Worm (Caenorhabditis elegans): ENCODE measurements around the gene F26F4.9.
A peak's percentile ranks its signal among the peaks of the same experiment; 100 is the strongest.

DNA sequence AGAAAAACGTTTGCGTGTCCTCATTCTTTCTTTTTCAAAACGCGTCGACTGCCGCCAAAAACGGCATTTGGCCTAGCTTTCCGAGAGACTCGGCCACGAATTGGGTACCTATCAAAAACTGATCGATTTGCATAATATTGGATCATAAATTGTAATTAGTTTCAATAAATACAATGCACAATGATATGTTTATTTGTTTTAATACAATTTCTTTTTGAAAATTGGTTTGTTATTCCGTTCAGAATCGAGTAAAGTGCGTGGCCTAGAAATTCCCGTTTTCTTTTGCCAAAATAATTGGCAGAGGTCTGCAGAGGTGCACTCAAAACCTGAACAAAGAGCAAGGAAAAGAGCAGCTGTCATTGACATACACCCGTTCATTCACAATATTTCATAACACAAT lies 6.9 kb downstream of the F26F4.9 start, which contains the start of gene F26F4.8:
- TF ChIP-seq lsy-2 (tag; optimal IDR thresholded peaks at IDR 0.05), result peak in 1 of 2 experiments; percentile 41
- TF ChIP-seq mab-5 (tag; optimal IDR thresholded peaks at IDR 0.05), result no peak
- TF ChIP-seq mdl-1 (tag; optimal IDR thresholded peaks at IDR 0.05), result no peak
